Worm (Caenorhabditis elegans) whole organism, young adult: ENCODE data around the gene K10C2.6.

Experiments used
- F57C9.4 ChIP-seq: sonication (generic microtip); optimal IDR thresholded peaks from 2 replicates; lab custom pipeline; 2017; ENCODE audit warnings: mild to moderate bottlenecking, missing genetic modification characterization, missing compliant biosample characterization
- Y95B8A.8 ChIP-seq: fragments of 200-800 bp; sonication (Bioruptor generic); IDR thresholded peaks from 2 replicates; pipeline ENCODE4 v1.3.6; 2022; ENCODE audit warnings: missing genetic modification reagents, missing genetic modification characterization, missing compliant biosample characterization
- ama-1 ChIP-seq, 3 experiments: fragments of 150-350 bp in 1 of 3; sonication (generic microtip) in 2 of 3; optimal IDR thresholded peaks; 2 replicates each; lab custom pipeline; 2014 to 2018; ENCODE audit warnings: missing biosample characterization in 2 of 3, missing genetic modification characterization in 2 of 3, missing genetic modification reagents in 2 of 3
- ekl-4 ChIP-seq: fragments of 200-800 bp; sonication (Bioruptor generic); IDR thresholded peaks from 2 replicates; pipeline ENCODE4 v1.3.6; 2022; ENCODE audit warnings: missing genetic modification reagents, missing genetic modification characterization, missing compliant biosample characterization
- him-1 ChIP-seq: sonication (generic microtip); optimal IDR thresholded peaks from 2 replicates; lab custom pipeline; 2016; ENCODE audit warnings: missing genotype, missing genetic modification reagents, missing genetic modification characterization, missing compliant biosample characterization
- nfya-1 ChIP-seq: sonication (generic microtip); optimal IDR thresholded peaks from 2 replicates; lab custom pipeline; 2017; ENCODE audit warnings: antibody characterized with exemption, missing compliant biosample characterization, missing genetic modification characterization, borderline replicate concordance; ENCODE audit not compliant: insufficient read depth
- snpc-1.1 ChIP-seq: sonication (generic microtip); optimal IDR thresholded peaks from 2 replicates; lab custom pipeline; 2017; ENCODE audit warnings: missing genetic modification characterization, mild to moderate bottlenecking, missing compliant biosample characterization, antibody characterized with exemption, moderate library complexity, missing genotype, missing genetic modification reagents; ENCODE audit not compliant: insufficient read depth
- snpc-3.4 ChIP-seq: sonication (generic microtip); optimal IDR thresholded peaks from 2 replicates; lab custom pipeline; 2017; ENCODE audit warnings: missing genetic modification characterization, mild to moderate bottlenecking, missing compliant biosample characterization, antibody characterized with exemption, moderate library complexity, missing genotype, missing genetic modification reagents
- snpc-4 ChIP-seq, 5 experiments: fragments of 150-350 bp in 1 of 5; sonication (generic microtip) in 4 of 5; optimal IDR thresholded peaks; 2 replicates each; lab custom pipeline; 2014 to 2018; ENCODE audit warnings: missing genetic modification characterization in 5 of 5, missing biosample characterization in 3 of 5, antibody characterized with exemption in 2 of 5, mild to moderate bottlenecking in 2 of 5, missing compliant biosample characterization in 2 of 5, missing genotype in 2 of 5, moderate library complexity in 2 of 5, missing genetic modification reagents in 1 of 5
- sptf-2 ChIP-seq: fragments of 200-800 bp; sonication (Bioruptor generic); optimal IDR thresholded peaks from 2 replicates; lab custom pipeline; 2018; ENCODE audit warnings: mild to moderate bottlenecking, missing genetic modification characterization, missing compliant biosample characterization
- unc-130 ChIP-seq: sonication (generic microtip); optimal IDR thresholded peaks from 2 replicates; lab custom pipeline; 2016; ENCODE audit warnings: missing genetic modification reagents, missing genetic modification characterization, missing compliant biosample characterization
- unc-62 ChIP-seq: fragments of 150-350 bp; optimal IDR thresholded peaks from 2 replicates; lab custom pipeline; 2014; ENCODE audit warnings: missing biosample characterization, missing genetic modification reagents, missing genetic modification characterization

DNA sequence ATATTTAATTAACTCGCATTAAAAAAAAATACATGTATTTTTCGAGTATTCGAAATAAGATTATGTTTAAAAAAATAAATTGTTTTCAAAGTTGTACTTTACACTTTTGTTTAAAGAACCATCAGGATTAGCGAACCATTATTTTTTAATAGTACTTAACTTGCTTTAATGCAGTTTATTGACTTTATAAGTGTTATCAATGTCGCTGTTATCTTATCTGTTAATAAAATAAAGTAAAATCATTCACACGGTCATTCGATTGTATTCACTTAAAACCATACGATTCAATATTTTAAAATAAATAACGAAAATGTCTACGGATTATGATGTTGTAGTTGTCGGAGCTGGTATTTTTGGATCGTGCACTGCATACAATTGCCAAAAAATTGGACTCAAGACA lies 25.3 kb downstream of the K10C2.6 start, which contains the start of gene C15B12.1:
- TF ChIP-seq snpc-3.4 (tag; lab: Kevin White, UChicago) (no peak), nfya-1 (tag; lab: Kevin White, UChicago) (no peak), unc-130 (GFP tag; lab: Kevin White, UChicago) (no peak), snpc-1.1 (no peak), snpc-4 (GFP tag; optimal IDR thresholded peaks at IDR 0.05; lab: Kevin White, UChicago) (no peak), snpc-4 (tag; optimal IDR thresholded peaks at IDR 0.05; lab: Kevin White, UChicago) (no peak), him-1 (tag; lab: Kevin White, UChicago) (no peak), unc-62 (no peak), ekl-4 (no peak), F57C9.4 (tag; lab: Kevin White, UChicago) (no peak), ama-1 (optimal IDR thresholded peaks at IDR 0.05; lab: Kevin White, UChicago) (no peak), ama-1 (GFP tag; optimal IDR thresholded peaks at IDR 0.05; lab: Kevin White, UChicago) (no peak), sptf-2 (GFP tag; lab: Kevin White, UChicago) (no peak), Y95B8A.8 (GFP tag; lab: Robert Waterston, UW) (no peak)
